Worm (Caenorhabditis elegans) whole organism, young adult: ENCODE data around the gene wht-3.

Experiments
- B0019.2 ChIP-seq: fragments of 200-800 bp; sonication (Bioruptor generic); conservative IDR thresholded peaks from 2 replicates; pipeline ENCODE4 v1.3.6; 2022; ENCODE audit warnings: missing genetic modification reagents, missing genetic modification characterization, missing compliant biosample characterization
- C06A6.2 ChIP-seq: fragments of 200-800 bp; sonication (Bioruptor generic); conservative IDR thresholded peaks from 2 replicates; pipeline ENCODE4 v1.3.6; 2022; ENCODE audit warnings: missing genetic modification characterization, missing compliant biosample characterization
- F10E7.11 ChIP-seq: sonication (generic microtip); optimal IDR thresholded peaks from 2 replicates; lab custom pipeline; 2017; ENCODE audit warnings: mild to moderate bottlenecking, missing genetic modification characterization, moderate library complexity, missing compliant biosample characterization
- F33H1.4 ChIP-seq: fragments of 200-800 bp; sonication (Bioruptor generic); IDR thresholded peaks from 2 replicates; pipeline ENCODE4 v1.3.6; 2022; ENCODE audit warnings: missing genetic modification reagents, missing genetic modification characterization, missing compliant biosample characterization
- F55B11.4 ChIP-seq: sonication (generic microtip); optimal IDR thresholded peaks from 2 replicates; lab custom pipeline; 2016; ENCODE audit warnings: missing compliant biosample characterization, missing genetic modification characterization, borderline replicate concordance; ENCODE audit not compliant: insufficient read depth
- K12H6.12 ChIP-seq: fragments of 200-800 bp; sonication (Bioruptor generic); optimal IDR thresholded peaks from 2 replicates; lab custom pipeline; 2018; ENCODE audit warnings: mild to moderate bottlenecking, missing genetic modification characterization, missing compliant biosample characterization
- T07F8.4 ChIP-seq: sonication (generic microtip); optimal IDR thresholded peaks from 2 replicates; lab custom pipeline; 2016; ENCODE audit warnings: mild to moderate bottlenecking, missing genetic modification characterization, moderate library complexity, missing compliant biosample characterization
- Y53F4B.3 ChIP-seq: fragments of 200-800 bp; sonication (Bioruptor generic); IDR thresholded peaks from 2 replicates; pipeline ENCODE4 v1.3.6; 2022; ENCODE audit warnings: missing genetic modification reagents, missing genetic modification characterization, missing compliant biosample characterization
- Y79H2A.3 ChIP-seq: fragments of 200-800 bp; sonication (Bioruptor generic); conservative IDR thresholded peaks from 2 replicates; pipeline ENCODE4 v1.3.6; 2022; ENCODE audit warnings: missing genetic modification reagents, missing genetic modification characterization, missing compliant biosample characterization
- ZK185.1 ChIP-seq: sonication (generic microtip); optimal IDR thresholded peaks from 2 replicates; lab custom pipeline; 2016; ENCODE audit warnings: mild to moderate bottlenecking, missing genetic modification characterization, missing compliant biosample characterization; ENCODE audit not compliant: poor library complexity, severe bottlenecking
- akir-1 ChIP-seq: fragments of 200-800 bp; sonication (Bioruptor generic); optimal IDR thresholded peaks from 2 replicates; lab custom pipeline; 2018; ENCODE audit warnings: mild to moderate bottlenecking, missing genetic modification characterization, moderate library complexity, missing compliant biosample characterization
- athp-1 ChIP-seq: sonication (generic microtip); optimal IDR thresholded peaks from 2 replicates; lab custom pipeline; 2017; ENCODE audit warnings: mild to moderate bottlenecking, missing genetic modification characterization, missing compliant biosample characterization
- attf-5 ChIP-seq: fragments of 200-800 bp; sonication (Bioruptor generic); optimal IDR thresholded peaks from 2 replicates; lab custom pipeline; 2018; ENCODE audit warnings: mild to moderate bottlenecking, missing genetic modification characterization, missing compliant biosample characterization
- bed-2 ChIP-seq: fragments of 200-800 bp; sonication (Bioruptor generic); IDR thresholded peaks from 2 replicates; pipeline ENCODE4 v1.3.6; 2022; ENCODE audit warnings: missing genetic modification reagents, missing genetic modification characterization, missing compliant biosample characterization
- cebp-1 ChIP-seq, 2 experiments: fragments of 200-800 bp in 1 of 2; sonication (Bioruptor generic) in 1 of 2; sonication (generic microtip) in 1 of 2; IDR thresholded peaks in 1 of 2; optimal IDR thresholded peaks in 1 of 2; 2 replicates each; pipeline versions ENCODE4 v1.3.6 to Lab custom; 2017 to 2022; ENCODE audit warnings: missing compliant biosample characterization in 2 of 2, missing genetic modification characterization in 2 of 2, mild to moderate bottlenecking in 1 of 2, missing genetic modification reagents in 1 of 2, moderate library complexity in 1 of 2
- ceh-27 ChIP-seq: fragments of 200-800 bp; sonication (Bioruptor generic); optimal IDR thresholded peaks from 2 replicates; lab custom pipeline; 2018; ENCODE audit warnings: mild to moderate bottlenecking, missing genetic modification characterization, moderate library complexity, missing compliant biosample characterization
- ceh-40 ChIP-seq: fragments of 200-800 bp; sonication (Bioruptor generic); IDR thresholded peaks from 2 replicates; pipeline ENCODE4 v1.3.6; 2022; ENCODE audit warnings: missing genetic modification characterization, missing compliant biosample characterization
- ceh-58 ChIP-seq: fragments of 200-800 bp; sonication (Bioruptor generic); IDR thresholded peaks from 2 replicates; pipeline ENCODE4 v1.3.6; 2022; ENCODE audit warnings: missing genetic modification characterization, missing compliant biosample characterization
- efl-1 ChIP-seq: fragments of 150-350 bp; optimal IDR thresholded peaks from 2 replicates; lab custom pipeline; 2014; ENCODE audit warnings: missing biosample characterization, missing genetic modification reagents, missing genetic modification characterization
- him-1 ChIP-seq: sonication (generic microtip); optimal IDR thresholded peaks from 2 replicates; lab custom pipeline; 2016; ENCODE audit warnings: missing genotype, missing genetic modification reagents, missing genetic modification characterization, missing compliant biosample characterization
- let-607 ChIP-seq, 2 experiments: fragments of 200-800 bp in 1 of 2; sonication (Bioruptor generic) in 1 of 2; sonication (generic microtip) in 1 of 2; optimal IDR thresholded peaks; 2 replicates each; lab custom pipeline; 2016 to 2018; ENCODE audit warnings: mild to moderate bottlenecking in 2 of 2, missing compliant biosample characterization in 2 of 2, missing genetic modification characterization in 2 of 2, moderate library complexity in 2 of 2, missing genotype in 1 of 2
- lin-40 ChIP-seq: sonication (generic microtip); optimal IDR thresholded peaks from 2 replicates; lab custom pipeline; 2016; ENCODE audit warnings: missing genetic modification characterization, mild to moderate bottlenecking, missing compliant biosample characterization, missing genotype, missing genetic modification reagents
- madf-8 ChIP-seq: fragments of 200-800 bp; sonication (Bioruptor generic); conservative IDR thresholded peaks from 2 replicates; pipeline ENCODE4 v1.3.6; 2022; ENCODE audit warnings: missing genetic modification reagents, missing genetic modification characterization, missing compliant biosample characterization
- mel-28 ChIP-seq: sonication (generic microtip); optimal IDR thresholded peaks from 2 replicates; lab custom pipeline; 2016; ENCODE audit warnings: borderline replicate concordance, mild to moderate bottlenecking, missing genetic modification characterization, missing compliant biosample characterization
- nfya-2 ChIP-seq: fragments of 200-800 bp; sonication (Bioruptor generic); IDR thresholded peaks from 2 replicates; pipeline ENCODE4 v1.3.6; 2022; ENCODE audit warnings: missing genetic modification reagents, missing genetic modification characterization, missing compliant biosample characterization
- nfyb-1 ChIP-seq: fragments of 200-800 bp; sonication (Bioruptor generic); IDR thresholded peaks from 2 replicates; pipeline ENCODE4 v1.3.6; 2022; ENCODE audit warnings: missing genetic modification reagents, missing genetic modification characterization, missing compliant biosample characterization
- nhr-120 ChIP-seq: fragments of 200-800 bp; sonication (Bioruptor generic); IDR thresholded peaks from 2 replicates; pipeline ENCODE4 v1.3.6; 2022; ENCODE audit warnings: missing genetic modification characterization, missing compliant biosample characterization
- nhr-179 ChIP-seq: sonication (generic microtip); optimal IDR thresholded peaks from 2 replicates; lab custom pipeline; 2016; ENCODE audit warnings: mild to moderate bottlenecking, missing genetic modification characterization, missing compliant biosample characterization
- nhr-27 ChIP-seq: fragments of 200-800 bp; sonication (Bioruptor generic); optimal IDR thresholded peaks from 2 replicates; lab custom pipeline; 2018; ENCODE audit warnings: mild to moderate bottlenecking, missing genetic modification characterization, moderate library complexity, missing compliant biosample characterization
- pha-4 ChIP-seq: fragments of 150-350 bp; sonication (generic microtip); optimal IDR thresholded peaks from 2 replicates; lab custom pipeline; 2014; ENCODE audit warnings: missing biosample characterization, missing genetic modification reagents, missing genetic modification characterization
- rec-8 ChIP-seq, 2 experiments: sonication (generic microtip); optimal IDR thresholded peaks; 2 replicates each; lab custom pipeline; 2016; ENCODE audit warnings: mild to moderate bottlenecking in 2 of 2, missing genetic modification characterization in 2 of 2, missing genetic modification reagents in 2 of 2, missing genotype in 2 of 2, missing biosample characterization in 1 of 2, missing compliant biosample characterization in 1 of 2, moderate library complexity in 1 of 2
- repo-1 ChIP-seq: sonication (generic microtip); optimal IDR thresholded peaks from 2 replicates; lab custom pipeline; 2017; ENCODE audit warnings: mild to moderate bottlenecking, missing genetic modification characterization, missing compliant biosample characterization
- sdz-38 ChIP-seq: sonication (generic microtip); optimal IDR thresholded peaks from 2 replicates; lab custom pipeline; 2016; ENCODE audit warnings: missing genotype, missing genetic modification characterization, missing compliant biosample characterization
- snpc-1.3 ChIP-seq: sonication (generic microtip); optimal IDR thresholded peaks from 2 replicates; lab custom pipeline; 2017; ENCODE audit warnings: missing genetic modification characterization, mild to moderate bottlenecking, missing compliant biosample characterization, antibody characterized with exemption, moderate library complexity, missing genotype, missing genetic modification reagents; ENCODE audit not compliant: insufficient read depth
- somi-1 ChIP-seq: fragments of 200-800 bp; sonication (Bioruptor generic); optimal IDR thresholded peaks from 2 replicates; lab custom pipeline; 2018; ENCODE audit warnings: mild to moderate bottlenecking, missing genetic modification characterization, missing compliant biosample characterization
- tbp1 ChIP-seq: fragments of 200-800 bp; sonication (Bioruptor generic); optimal IDR thresholded peaks from 2 replicates; lab custom pipeline; 2018; ENCODE audit warnings: mild to moderate bottlenecking, missing genetic modification characterization, missing compliant biosample characterization
- tlf-1 ChIP-seq: fragments of 200-800 bp; sonication (Bioruptor generic); optimal IDR thresholded peaks from 2 replicates; lab custom pipeline; 2018; ENCODE audit warnings: mild to moderate bottlenecking, missing genetic modification characterization, missing compliant biosample characterization
- zim-3 ChIP-seq: sonication (generic microtip); optimal IDR thresholded peaks from 2 replicates; lab custom pipeline; 2017; ENCODE audit warnings: mild to moderate bottlenecking, missing genetic modification characterization, moderate library complexity, missing compliant biosample characterization
- ztf-22 ChIP-seq: fragments of 200-800 bp; sonication (Bioruptor generic); optimal IDR thresholded peaks from 2 replicates; lab custom pipeline; 2018; ENCODE audit warnings: mild to moderate bottlenecking, missing genetic modification characterization, moderate library complexity, missing compliant biosample characterization
- ztf-25 ChIP-seq: fragments of 200-800 bp; sonication (Bioruptor generic); IDR thresholded peaks from 2 replicates; pipeline ENCODE4 v1.3.6; 2022; ENCODE audit warnings: missing genetic modification reagents, missing genetic modification characterization, missing compliant biosample characterization
- ztf-26 ChIP-seq: sonication (generic microtip); optimal IDR thresholded peaks from 2 replicates; lab custom pipeline; 2017; ENCODE audit warnings: missing genetic modification characterization, missing compliant biosample characterization

wht-3 gene

ce11 chrIII:4106611-4107010, 44.8 kb downstream of the wht-3 start:
- TF ChIP-seq B0019.2 (GFP tag; lab: Robert Waterston, UW): no peak

- TF ChIP-seq pha-4 (tag; lab: Kevin White, UChicago) (no peak), T07F8.4 (tag; lab: Kevin White, UChicago) (no peak), tlf-1 (GFP tag; lab: Kevin White, UChicago) (no peak), Y53F4B.3 (GFP tag; lab: Robert Waterston, UW) (no peak), let-607 (tag; optimal IDR thresholded peaks at IDR 0.05; lab: Kevin White, UChicago) (no peak), mel-28 (no peak), C06A6.2 (GFP tag; lab: Robert Waterston, UW) (no peak), F55B11.4 (tag; lab: Kevin White, UChicago) (no peak), akir-1 (GFP tag; lab: Kevin White, UChicago) (no peak), zim-3 (tag; lab: Kevin White, UChicago) (no peak), athp-1 (tag; lab: Kevin White, UChicago) (no peak), F33H1.4 (no peak), ztf-26 (tag; lab: Kevin White, UChicago) (no peak), F10E7.11 (tag; lab: Kevin White, UChicago) (no peak), nfya-2 (GFP tag; lab: Robert Waterston, UW) (no peak)
- TF ChIP-seq, all 124 proteins: peak for 0
Observed at ce11 chrIII:4103171-4103570, 48.2 kb downstream of the wht-3 start.

ce11 chrIII:4102039-4102438, 49.4 kb downstream of the wht-3 start:
- TF ChIP-seq ztf-25 (GFP tag; lab: Robert Waterston, UW): no peak
- no peak for TF ChIP-seq attf-5
- no peak for TF ChIP-seq cebp-1 (GFP tag; IDR thresholded peaks at IDR 0.05; lab: Robert Waterston, UW)
- no peak for TF ChIP-seq cebp-1 (tag; optimal IDR thresholded peaks at IDR 0.05; lab: Kevin White, UChicago)
- no peak for TF ChIP-seq ztf-22 (GFP tag; lab: Kevin White, UChicago)

ce11 chrIII:4101016-4101415, 50.4 kb downstream of the wht-3 start:
- TF ChIP-seq snpc-1.3 (tag; lab: Kevin White, UChicago): no peak
- TF ChIP-seq mel-28: no peak
- no peak for TF ChIP-seq bed-2 (GFP tag; lab: Robert Waterston, UW)
- TF ChIP-seq efl-1: no peak
- TF ChIP-seq Y79H2A.3 (GFP tag; lab: Robert Waterston, UW): no peak
- TF ChIP-seq nfyb-1: no peak
- no peak for TF ChIP-seq repo-1
- TF ChIP-seq, all 124 proteins: peak for 0

ce11 chrIII:4099884-4100596, 51.4 kb downstream of the wht-3 start:
- TF ChIP-seq K12H6.12 (tag; lab: Kevin White, UChicago) (no peak), madf-8 (GFP tag; lab: Robert Waterston, UW) (no peak), sdz-38 (tag; lab: Kevin White, UChicago) (no peak), nhr-179 (tag; lab: Kevin White, UChicago) (no peak), nhr-27 (no peak), nhr-120 (GFP tag; lab: Robert Waterston, UW) (no peak), ceh-58 (GFP tag; lab: Robert Waterston, UW) (no peak), somi-1 (peak; percentile 93), ceh-40 (GFP tag; lab: Robert Waterston, UW) (no peak), athp-1 (tag; lab: Kevin White, UChicago) (no peak), ZK185.1 (tag; lab: Kevin White, UChicago) (peak; percentile 4), him-1 (no peak), tbp1 (peak; percentile 7), lin-40 (tag; lab: Kevin White, UChicago) (peak; percentile 55), rec-8 (tag; optimal IDR thresholded peaks at IDR 0.05; lab: Kevin White, UChicago) (no peak), ceh-27 (GFP tag; lab: Kevin White, UChicago) (no peak)
